Fruit fly (Drosophila melanogaster): ENCODE results near the gene TfIIB.

Gene TfIIB

dm6 chr2L:10387869-10388726, 43.0 kb upstream of the TfIIB start, which contains the start of gene da (continued):
- TF ChIP-seq CG4404 (GFP tag; IDR thresholded peaks at IDR 0.05) (no peak), Elba2 (GFP tag; optimal IDR thresholded peaks at IDR 0.05) (no peak), Hr3 (GFP tag; optimal IDR thresholded peaks at IDR 0.05) (peak; percentile 61), vfl (GFP tag; optimal IDR thresholded peaks at IDR 0.05) (peak; percentile 53), slbo (GFP tag; IDR thresholded peaks at IDR 0.05) (peak; percentile 74), MESR4 (GFP tag; optimal IDR thresholded peaks at IDR 0.05) (peak; percentile 91), CG12071 (GFP tag; optimal IDR thresholded peaks at IDR 0.05) (no peak), CG9727 (GFP tag; optimal IDR thresholded peaks at IDR 0.05) (peak; percentile 40), HLH3B (GFP tag; IDR thresholded peaks at IDR 0.05) (peak; percentile 52), Myb (GFP tag; optimal IDR thresholded peaks at IDR 0.05) (peak; percentile 29), CG8388 (GFP tag; optimal IDR thresholded peaks at IDR 0.05) (peak; percentile 21), CG10543 (GFP tag; optimal IDR thresholded peaks at IDR 0.05) (peak; percentile 21), E2f2 (GFP tag; IDR thresholded peaks at IDR 0.05) (peak; percentile 47; the same call in 1 of the 2 replicates), CG15696 (tag; optimal IDR thresholded peaks at IDR 0.05) (peak; percentile 28), CG1529 (GFP tag; optimal IDR thresholded peaks at IDR 0.05) (no peak), gsb (GFP tag; IDR thresholded peaks at IDR 0.05) (no peak), CG12942 (GFP tag; optimal IDR thresholded peaks at IDR 0.05) (peak; percentile 22), CG14965 (GFP tag; optimal IDR thresholded peaks at IDR 0.05; ENCODE audit: borderline replicate concordance) (no peak), B-H2 (GFP tag; optimal IDR thresholded peaks at IDR 0.05) (peak; percentile 54), sima (GFP tag; optimal IDR thresholded peaks at IDR 0.05) (no peak), gcm (GFP tag; optimal IDR thresholded peaks at IDR 0.05) (no peak), CG13424 (tag; optimal IDR thresholded peaks at IDR 0.05) (peak; percentile 64), BtbVII (GFP tag; optimal IDR thresholded peaks at IDR 0.05) (peak; percentile 19), ssp (GFP tag; IDR thresholded peaks at IDR 0.05) (peak; percentile 98), CG13296 (GFP tag; optimal IDR thresholded peaks at IDR 0.05) (peak; percentile 16), org-1 (GFP tag; optimal IDR thresholded peaks at IDR 0.05) (no peak), BEAF-32 (GFP tag; optimal IDR thresholded peaks at IDR 0.05) (peak; percentile 69), CG12104 (GFP tag; optimal IDR thresholded peaks at IDR 0.05) (no peak), zen2 (GFP tag; IDR thresholded peaks at IDR 0.05; ENCODE audit: partially characterized antibody) (no peak), CG10366 (GFP tag; IDR thresholded peaks at IDR 0.05) (peak; percentile 63; the same call in 1 of the 2 replicates), CG4730 (GFP tag; IDR thresholded peaks at IDR 0.05) (no peak), CG1602 (GFP tag; optimal IDR thresholded peaks at IDR 0.05) (peak; percentile 36), lov (optimal IDR thresholded peaks at IDR 0.05) (no peak), lov (GFP tag; IDR thresholded peaks at IDR 0.05) (peak; percentile 64; the same call in 1 of the 3 replicates), CG18262 (tag; optimal IDR thresholded peaks at IDR 0.05) (peak; percentile 58), YL-1 (GFP tag; optimal IDR thresholded peaks at IDR 0.05) (peak; percentile 89), HLH4C (GFP tag; IDR thresholded peaks at IDR 0.05; ENCODE audit: partially characterized antibody) (peak; percentile 61; the same call in 2 of the 3 replicates), CG10959 (GFP tag; IDR thresholded peaks at IDR 0.05) (no peak), jing (GFP tag; optimal IDR thresholded peaks at IDR 0.05) (no peak), MBD-R2 (GFP tag; IDR thresholded peaks at IDR 0.05) (peak; percentile 61), ash1 (GFP tag; optimal IDR thresholded peaks at IDR 0.05) (peak; percentile 6), HmgZ (tag; optimal IDR thresholded peaks at IDR 0.05) (peak; percentile 41), mirr (GFP tag; optimal IDR thresholded peaks at IDR 0.05) (no peak), CG6272 (GFP tag; IDR thresholded peaks at IDR 0.05) (peak; percentile 50; the same call in 1 of the 2 replicates), chinmo (GFP tag; IDR thresholded peaks at IDR 0.05; ENCODE audit: partially characterized antibody) (0 out of 4 replicates have a peak, but pooled peaks have one; percentile 52), Lpt (GFP tag; optimal IDR thresholded peaks at IDR 0.05) (no peak), gem (tag; optimal IDR thresholded peaks at IDR 0.05) (peak; percentile 76), Fer2 (tag; optimal IDR thresholded peaks at IDR 0.05) (peak; percentile 1), disco-r (GFP tag; optimal IDR thresholded peaks at IDR 0.05) (no peak)
